Worm (Caenorhabditis elegans): ENCODE results near the gene ugt-22.

Gene ugt-22

DNA sequence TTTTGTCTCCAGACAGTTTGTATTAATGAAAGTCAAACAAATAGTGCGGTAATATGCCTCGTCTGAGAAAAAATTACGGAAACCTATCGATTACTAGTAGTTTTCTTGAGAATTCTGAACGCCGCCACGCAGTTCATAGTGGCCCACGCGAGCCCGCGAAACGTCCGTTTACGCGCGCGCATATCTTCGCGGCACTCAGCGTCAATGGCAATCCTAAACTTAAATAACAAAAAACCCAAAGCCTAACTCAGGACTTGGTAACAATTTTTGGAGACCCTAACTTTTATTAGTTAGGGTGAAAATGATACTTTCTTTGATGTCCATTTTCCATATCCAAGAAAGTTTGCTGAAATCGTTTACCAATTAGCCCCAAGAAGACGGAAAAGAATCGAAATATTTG lies 37.6 kb upstream of the ugt-22 start:
- no peak for TF ChIP-seq ceh-24 (tag; optimal IDR thresholded peaks at IDR 0.05)

ce11 chrIV:13601973-13602669 lies 36.9 kb upstream of the ugt-22 start, which contains the start of gene Y45F10B.59:
Y45F10B.59 (plus strand) TSS chrIV:13602619.
- TF ChIP-seq dve-1 (tag; optimal IDR thresholded peaks at IDR 0.05) (no peak), fax-1 (tag; optimal IDR thresholded peaks at IDR 0.05) (no peak), lin-11 (tag; optimal IDR thresholded peaks at IDR 0.05) (no peak), gmeb-2 (tag; optimal IDR thresholded peaks at IDR 0.05) (no peak), ceh-24 (tag; optimal IDR thresholded peaks at IDR 0.05) (no peak), pqm-1 (tag; optimal IDR thresholded peaks at IDR 0.05) (no peak), T23F11.4 (GFP tag; optimal IDR thresholded peaks at IDR 0.05) (no peak), ceh-30 (tag; optimal IDR thresholded peaks at IDR 0.05) (no peak), unc-55 (GFP tag; optimal IDR thresholded peaks at IDR 0.05) (no peak), sox-4 (tag; optimal IDR thresholded peaks at IDR 0.05) (no peak), unc-86 (tag; optimal IDR thresholded peaks at IDR 0.05) (no peak), nhr-11 (tag; optimal IDR thresholded peaks at IDR 0.05) (no peak), rnt-1 (tag; optimal IDR thresholded peaks at IDR 0.05) (no peak), hlh-8 (tag; optimal IDR thresholded peaks at IDR 0.05) (no peak), ceh-31 (tag; optimal IDR thresholded peaks at IDR 0.05) (no peak), ahr-1 (tag; optimal IDR thresholded peaks at IDR 0.05) (no peak), Y22D7AL.16 (tag; optimal IDR thresholded peaks at IDR 0.05) (no peak)

ce11 chrIV:13609755-13610154 lies 29.3 kb upstream of the ugt-22 start, which contains the start of gene C08F11.13:
C08F11.13 (minus strand) TSS chrIV:13609892.
- TF ChIP-seq pqm-1 (tag; optimal IDR thresholded peaks at IDR 0.05), result no peak
- TF ChIP-seq fax-1 (tag; optimal IDR thresholded peaks at IDR 0.05), result no peak
- no peak for TF ChIP-seq elt-2 (tag; optimal IDR thresholded peaks at IDR 0.05)
- no peak for TF ChIP-seq ztf-16 (tag; optimal IDR thresholded peaks at IDR 0.05)
- no peak for TF ChIP-seq ceh-14 (tag; optimal IDR thresholded peaks at IDR 0.05)
- no peak for TF ChIP-seq tbx-2 (tag; optimal IDR thresholded peaks at IDR 0.05)
- no peak for TF ChIP-seq che-1 (tag; optimal IDR thresholded peaks at IDR 0.05)
- no peak for TF ChIP-seq ceh-6 (GFP tag; optimal IDR thresholded peaks at IDR 0.05)
- TF ChIP-seq eyg-1 (tag; optimal IDR thresholded peaks at IDR 0.05), result no peak
- no peak for TF ChIP-seq syd-9 (tag; optimal IDR thresholded peaks at IDR 0.05)
- no peak for TF ChIP-seq hlh-30 (tag; optimal IDR thresholded peaks at IDR 0.05; ENCODE audit: insufficient read depth)
- TF ChIP-seq ceh-30 (tag; optimal IDR thresholded peaks at IDR 0.05), result no peak
- no peak for TF ChIP-seq dve-1 (tag; optimal IDR thresholded peaks at IDR 0.05)
- TF ChIP-seq ceh-18 (tag; optimal IDR thresholded peaks at IDR 0.05), result no peak
- TF ChIP-seq ceh-31 (tag; optimal IDR thresholded peaks at IDR 0.05), result no peak
- no peak for TF ChIP-seq ref-2 (tag; optimal IDR thresholded peaks at IDR 0.05)

- no peak for TF ChIP-seq K02D7.2 (tag; optimal IDR thresholded peaks at IDR 0.05)
- no peak for TF ChIP-seq pros-1 (tag; optimal IDR thresholded peaks at IDR 0.05)
- TF ChIP-seq ceh-2 (tag; optimal IDR thresholded peaks at IDR 0.05), result no peak
- no peak for TF ChIP-seq ahr-1 (tag; optimal IDR thresholded peaks at IDR 0.05)
- no peak for TF ChIP-seq pqm-1 (tag; optimal IDR thresholded peaks at IDR 0.05)
- TF ChIP-seq tbx-7 (tag; optimal IDR thresholded peaks at IDR 0.05), result no peak
- TF ChIP-seq gmeb-2 (tag; optimal IDR thresholded peaks at IDR 0.05), result no peak
- no peak for TF ChIP-seq ceh-18 (tag; optimal IDR thresholded peaks at IDR 0.05)
- no peak for TF ChIP-seq npax-4 (tag; optimal IDR thresholded peaks at IDR 0.05)
- no peak for TF ChIP-seq ceh-14 (tag; optimal IDR thresholded peaks at IDR 0.05)
- no peak for TF ChIP-seq hlh-8 (tag; optimal IDR thresholded peaks at IDR 0.05)
- no peak for TF ChIP-seq odd-2 (tag; optimal IDR thresholded peaks at IDR 0.05)
- no peak for TF ChIP-seq hlh-15 (tag; optimal IDR thresholded peaks at IDR 0.05)
These were observed 19.9 kb upstream of the ugt-22 start, which contains the start of gene C08F11.3 for ce11 chrIV:13619203-13619602. C08F11.3 (plus strand) TSS chrIV:13619503.

All from whole organism, late embryonic.